Fruit fly (Drosophila melanogaster) whole organism, embryonic: ENCODE data around the gene GAPcenA.

Source experiments
- Atf6 ChIP-seq: fragments of 200-800 bp; sonication (Bioruptor generic); IDR thresholded peaks from 2 replicates; pipeline ENCODE4 v1.3.6; 2022; ENCODE audit warnings: missing biosample characterization, missing genetic modification characterization
- Bgb ChIP-seq: fragments of 200-800 bp; sonication (Bioruptor generic); IDR thresholded peaks from 2 replicates; pipeline ENCODE4 v1.3.6; 2022; ENCODE audit warnings: missing biosample characterization, missing genetic modification characterization; ENCODE audit not compliant: partially characterized antibody
- BtbVII ChIP-seq: fragments of 200-800 bp; sonication (Bioruptor generic); optimal IDR thresholded peaks from 3 replicates; lab custom pipeline; 2017; ENCODE audit warnings: missing biosample characterization, mild to moderate bottlenecking, missing genetic modification characterization
- CG10462 ChIP-seq: fragments of 200-800 bp; sonication (Bioruptor generic); optimal IDR thresholded peaks from 2 replicates; lab custom pipeline; 2016; ENCODE audit warnings: missing biosample characterization, missing genetic modification characterization
- CG11085 ChIP-seq: fragments of 200-800 bp; sonication (Bioruptor generic); IDR thresholded peaks from 2 replicates; pipeline ENCODE4 v1.3.6; 2022; ENCODE audit warnings: missing biosample characterization, missing genetic modification characterization
- CG11247 ChIP-seq: fragments of 200-800 bp; sonication (Bioruptor generic); IDR thresholded peaks from 2 replicates; pipeline ENCODE4 v1.3.6; 2022; ENCODE audit warnings: missing biosample characterization, missing genetic modification characterization
- CG12155 ChIP-seq: fragments of 200-800 bp; sonication (Bioruptor generic); optimal IDR thresholded peaks from 3 replicates; lab custom pipeline; 2016; ENCODE audit warnings: missing biosample characterization, missing genetic modification characterization
- CG12236 ChIP-seq: fragments of 200-800 bp; sonication (Bioruptor generic); optimal IDR thresholded peaks from 2 replicates; lab custom pipeline; 2016; ENCODE audit warnings: missing biosample characterization, missing genetic modification characterization
- CG1233 ChIP-seq: fragments of 200-800 bp; sonication (Bioruptor generic); optimal IDR thresholded peaks from 4 replicates; lab custom pipeline; 2018; ENCODE audit warnings: missing biosample characterization, mild to moderate bottlenecking, missing genetic modification characterization
- CG12659 ChIP-seq: fragments of 200-800 bp; sonication (Bioruptor generic); optimal IDR thresholded peaks from 3 replicates; lab custom pipeline; 2017; ENCODE audit warnings: mild to moderate bottlenecking, missing biosample characterization, missing genetic modification reagents, missing genetic modification characterization
- CG13424 ChIP-seq: fragments of 200-800 bp; sonication (Bioruptor generic); optimal IDR thresholded peaks from 2 replicates; lab custom pipeline; 2019; ENCODE audit warnings: missing biosample characterization, mild to moderate bottlenecking, missing genetic modification characterization, moderate library complexity
- CG17359 ChIP-seq: fragments of 200-800 bp; sonication (Bioruptor generic); optimal IDR thresholded peaks from 3 replicates; lab custom pipeline; 2018; ENCODE audit warnings: missing biosample characterization, mild to moderate bottlenecking, missing genetic modification characterization, moderate library complexity
- CG2202 ChIP-seq: fragments of 200-800 bp; sonication (Bioruptor generic); optimal IDR thresholded peaks from 2 replicates; lab custom pipeline; 2018; ENCODE audit warnings: missing biosample characterization, mild to moderate bottlenecking, missing genetic modification characterization
- CG30403 ChIP-seq: fragments of 200-800 bp; sonication (Bioruptor generic); optimal IDR thresholded peaks from 3 replicates; lab custom pipeline; 2016; ENCODE audit warnings: missing biosample characterization, missing genetic modification characterization
- CG32767 ChIP-seq: fragments of 200-800 bp; sonication (Bioruptor generic); IDR thresholded peaks from 2 replicates; pipeline ENCODE4 v1.3.6; 2022; ENCODE audit warnings: missing biosample characterization, missing genetic modification characterization
- CG32772 ChIP-seq: fragments of 200-800 bp; sonication (Bioruptor generic); IDR thresholded peaks from 2 replicates; pipeline ENCODE4 v1.3.6; 2022; ENCODE audit warnings: missing biosample characterization, missing genetic modification characterization
- CG3995 ChIP-seq: fragments of 200-800 bp; sonication (Bioruptor generic); optimal IDR thresholded peaks from 3 replicates; lab custom pipeline; 2016; ENCODE audit warnings: missing biosample characterization, missing genetic modification characterization
- CG5953 ChIP-seq: fragments of 200-800 bp; sonication (Bioruptor generic); IDR thresholded peaks from 2 replicates; pipeline ENCODE4 v1.3.6; 2022; ENCODE audit warnings: missing biosample characterization, missing genetic modification characterization
- CG6254 ChIP-seq: fragments of 200-800 bp; sonication (Bioruptor generic); optimal IDR thresholded peaks from 3 replicates; lab custom pipeline; 2017; ENCODE audit warnings: mild to moderate bottlenecking, missing biosample characterization, missing genetic modification reagents, missing genetic modification characterization
- CG8924 ChIP-seq: fragments of 200-800 bp; optimal IDR thresholded peaks from 3 replicates; lab custom pipeline; 2019; ENCODE audit warnings: missing biosample characterization, mild to moderate bottlenecking, missing genetic modification characterization, moderate library complexity
- CrebB ChIP-seq: fragments of 200-800 bp; sonication (Bioruptor generic); optimal IDR thresholded peaks from 3 replicates; lab custom pipeline; 2018; ENCODE audit warnings: missing biosample characterization, mild to moderate bottlenecking, missing genetic modification characterization
- D ChIP-seq, 2 experiments: fragments of 200-800 bp in 1 of 2; fragments of >200 bp in 1 of 2; sonication (Bioruptor generic) in 1 of 2; optimal IDR thresholded peaks; 2 replicates in 1 of 2; 3 replicates in 1 of 2; lab custom pipeline; 2017; ENCODE audit warnings: mild to moderate bottlenecking in 1 of 2, missing biosample characterization in 1 of 2, missing genetic modification characterization in 1 of 2, missing genetic modification reagents in 1 of 2
- Dek ChIP-seq: fragments of 200-800 bp; sonication (Bioruptor generic); optimal IDR thresholded peaks from 3 replicates; lab custom pipeline; 2019; ENCODE audit warnings: missing biosample characterization, mild to moderate bottlenecking, missing genetic modification characterization, moderate library complexity
- Dfd ChIP-seq, 2 experiments: fragments of >200 bp; optimal IDR thresholded peaks; 2 replicates each; lab custom pipeline; 2017; ENCODE audit warnings: missing biosample characterization in 2 of 2, missing genetic modification characterization in 2 of 2
- ERR ChIP-seq: fragments of 200-800 bp; sonication (Bioruptor generic); optimal IDR thresholded peaks from 2 replicates; lab custom pipeline; 2016; ENCODE audit warnings: missing biosample characterization, missing genetic modification characterization
- HLH3B ChIP-seq: fragments of 200-800 bp; sonication (Bioruptor generic); IDR thresholded peaks from 2 replicates; pipeline ENCODE4 v1.3.6; 2022; ENCODE audit warnings: missing biosample characterization, missing genetic modification characterization
- Hmx ChIP-seq: fragments of 200-800 bp; sonication (Bioruptor generic); optimal IDR thresholded peaks from 2 replicates; lab custom pipeline; 2016; ENCODE audit warnings: missing biosample characterization, missing genetic modification characterization
- Hsf ChIP-seq: fragments of 200-800 bp; sonication (Bioruptor generic); optimal IDR thresholded peaks from 3 replicates; lab custom pipeline; 2016; ENCODE audit warnings: missing biosample characterization, missing genetic modification characterization
- NK7.1 ChIP-seq: fragments of 200-800 bp; sonication (Bioruptor generic); optimal IDR thresholded peaks from 3 replicates; lab custom pipeline; 2016; ENCODE audit warnings: missing biosample characterization, missing genetic modification characterization
- Nf-YA ChIP-seq: fragments of 200-800 bp; sonication (Bioruptor generic); IDR thresholded peaks from 2 replicates; pipeline ENCODE4 v1.3.6; 2022; ENCODE audit warnings: missing biosample characterization, missing genetic modification characterization
- Nf-YB ChIP-seq: fragments of 200-800 bp; sonication (Bioruptor generic); optimal IDR thresholded peaks from 3 replicates; lab custom pipeline; 2019; ENCODE audit warnings: missing biosample characterization, mild to moderate bottlenecking, missing genetic modification characterization, moderate library complexity
- Oli ChIP-seq: fragments of 200-800 bp; sonication (Bioruptor generic); optimal IDR thresholded peaks from 2 replicates; lab custom pipeline; 2018; ENCODE audit warnings: missing biosample characterization, mild to moderate bottlenecking, missing genetic modification characterization, moderate library complexity
- ap ChIP-seq: fragments of 200-800 bp; sonication (Bioruptor generic); IDR thresholded peaks from 2 replicates; pipeline ENCODE4 v1.3.6; 2022; ENCODE audit warnings: missing biosample characterization, missing genetic modification characterization
- ash1 ChIP-seq: fragments of 200-800 bp; sonication (Bioruptor generic); optimal IDR thresholded peaks from 2 replicates; lab custom pipeline; 2018; ENCODE audit warnings: missing biosample characterization, mild to moderate bottlenecking, missing genetic modification characterization
- bcd ChIP-seq: fragments of 200-800 bp; sonication (Bioruptor generic); optimal IDR thresholded peaks from 2 replicates; lab custom pipeline; 2017; ENCODE audit warnings: missing biosample characterization, mild to moderate bottlenecking, missing genetic modification characterization
- cad ChIP-seq: fragments of >200 bp; optimal IDR thresholded peaks from 2 replicates; lab custom pipeline; 2017; ENCODE audit warnings: missing biosample characterization, missing genetic modification characterization
- cas ChIP-seq: fragments of 200-800 bp; sonication (Bioruptor generic); IDR thresholded peaks from 2 replicates; pipeline ENCODE4 v1.3.6; 2022; ENCODE audit warnings: missing biosample characterization, missing genetic modification characterization
- crol ChIP-seq: fragments of 200-800 bp; sonication (Bioruptor generic); IDR thresholded peaks from 2 replicates; pipeline ENCODE4 v1.3.6; 2022; ENCODE audit warnings: missing biosample characterization, missing genetic modification characterization
- dati ChIP-seq: fragments of 200-800 bp; sonication (Bioruptor generic); IDR thresholded peaks from 2 replicates; pipeline ENCODE4 v1.3.6; 2022; ENCODE audit warnings: missing biosample characterization, missing genetic modification characterization
- dpn ChIP-seq, 2 experiments: fragments of 200-800 bp; sonication (Bioruptor generic); optimal IDR thresholded peaks; 3 replicates each; lab custom pipeline; 2016; ENCODE audit warnings: missing biosample characterization in 2 of 2, missing genetic modification characterization in 2 of 2
- gro ChIP-seq: fragments of 200-800 bp; sonication (Bioruptor generic); optimal IDR thresholded peaks from 2 replicates; lab custom pipeline; 2016; ENCODE audit warnings: missing biosample characterization, missing genetic modification characterization
- gsb ChIP-seq: fragments of 200-800 bp; sonication (Bioruptor generic); IDR thresholded peaks from 2 replicates; pipeline ENCODE4 v1.3.6; 2022; ENCODE audit warnings: missing biosample characterization, missing genetic modification characterization
- ind ChIP-seq: fragments of 200-800 bp; sonication (Bioruptor generic); optimal IDR thresholded peaks from 3 replicates; lab custom pipeline; 2016; ENCODE audit warnings: missing biosample characterization, missing genetic modification characterization
- nau ChIP-seq: fragments of 200-800 bp; sonication (Bioruptor generic); optimal IDR thresholded peaks from 3 replicates; lab custom pipeline; 2017; ENCODE audit warnings: missing biosample characterization, mild to moderate bottlenecking, missing genetic modification characterization, missing genetic modification reagents
- nom ChIP-seq: fragments of 200-800 bp; sonication (Bioruptor generic); optimal IDR thresholded peaks from 2 replicates; lab custom pipeline; 2017; ENCODE audit warnings: missing biosample characterization, missing genetic modification characterization, mild to moderate bottlenecking, moderate library complexity, missing genetic modification reagents
- repo ChIP-seq: fragments of 200-800 bp; sonication (Bioruptor generic); optimal IDR thresholded peaks from 2 replicates; lab custom pipeline; 2016; ENCODE audit warnings: missing biosample characterization, missing genetic modification characterization
- salm ChIP-seq: fragments of 200-800 bp; sonication (Bioruptor generic); optimal IDR thresholded peaks from 2 replicates; lab custom pipeline; 2018; ENCODE audit warnings: missing biosample characterization, mild to moderate bottlenecking, missing genetic modification characterization
- schlank ChIP-seq: fragments of 200-800 bp; sonication (Bioruptor generic); optimal IDR thresholded peaks from 2 replicates; lab custom pipeline; 2018; ENCODE audit warnings: missing biosample characterization, mild to moderate bottlenecking, missing genetic modification characterization
- sd ChIP-seq: fragments of 200-800 bp; sonication (Bioruptor generic); optimal IDR thresholded peaks from 3 replicates; lab custom pipeline; 2018; ENCODE audit warnings: missing biosample characterization, mild to moderate bottlenecking, missing genetic modification characterization, moderate library complexity
- ttk ChIP-seq: fragments of 200-800 bp; sonication (Bioruptor generic); IDR thresholded peaks from 2 replicates; pipeline ENCODE4 v2.1.2; 2022; ENCODE audit warnings: missing biosample characterization, missing genetic modification characterization
- twi ChIP-seq: fragments of 200-800 bp; optimal IDR thresholded peaks from 2 replicates; lab custom pipeline; 2019; ENCODE audit warnings: missing biosample characterization, mild to moderate bottlenecking, missing genetic modification characterization, moderate library complexity
- zfh2 ChIP-seq: fragments of 200-800 bp; sonication (Bioruptor generic); optimal IDR thresholded peaks from 2 replicates; lab custom pipeline; 2016; ENCODE audit warnings: missing biosample characterization, missing genetic modification characterization

The GAPcenA gene

dm6 chr3L:8338921-8339320 lies 7.4 kb upstream of the GAPcenA start, which contains the start of gene Pex2 (continued):
- TF ChIP-seq CG3995 (GFP tag; lab: Kevin White, UChicago): no peak
- TF ChIP-seq dati (GFP tag; lab: Robert Waterston, UW): no peak
- TF ChIP-seq ind (GFP tag; lab: Kevin White, UChicago): no peak
- no peak for TF ChIP-seq D (optimal IDR thresholded peaks at IDR 0.05; lab: Kevin White, UChicago)
- TF ChIP-seq D (GFP tag; optimal IDR thresholded peaks at IDR 0.05; lab: Kevin White, UChicago): no peak
- no peak for TF ChIP-seq CG2202 (tag; lab: Kevin White, UChicago)
- TF ChIP-seq CG5953 (GFP tag; lab: Robert Waterston, UW): no peak
- no peak for TF ChIP-seq zfh2
- TF ChIP-seq Oli (tag; lab: Kevin White, UChicago): no peak
- no peak for TF ChIP-seq ap (GFP tag; lab: Robert Waterston, UW)
- TF ChIP-seq gro: peak; percentile 55
- no peak for TF ChIP-seq CG32772 (GFP tag; lab: Robert Waterston, UW)
- TF ChIP-seq Hmx (GFP tag; lab: Kevin White, UChicago): no peak
- TF ChIP-seq CG30403 (GFP tag; lab: Kevin White, UChicago): no peak
- no peak for TF ChIP-seq cad
- no peak for TF ChIP-seq CG11247
- no peak for TF ChIP-seq CG6254 (GFP tag; lab: Kevin White, UChicago)
- no peak for TF ChIP-seq schlank
- no peak for TF ChIP-seq ash1 (GFP tag; lab: Kevin White, UChicago)
- TF ChIP-seq gsb (GFP tag; lab: Robert Waterston, UW): no peak
- no peak for TF ChIP-seq CrebB (tag; lab: Kevin White, UChicago)
- no peak for TF ChIP-seq Atf6 (GFP tag; lab: Robert Waterston, UW)
- no peak for TF ChIP-seq CG10462 (GFP tag; lab: Kevin White, UChicago)
- no peak for TF ChIP-seq CG12236 (GFP tag; lab: Kevin White, UChicago)
- no peak for TF ChIP-seq CG13424
- TF ChIP-seq CG17359 (tag; lab: Kevin White, UChicago): no peak
- TF ChIP-seq nom (GFP tag; lab: Kevin White, UChicago): no peak
- TF ChIP-seq CG1233 (GFP tag; lab: Kevin White, UChicago): no peak
- TF ChIP-seq sd (tag; lab: Kevin White, UChicago): peak; percentile 16
- no peak for TF ChIP-seq Dek (tag; lab: Kevin White, UChicago)
- TF ChIP-seq nau (GFP tag; lab: Kevin White, UChicago): no peak
- no peak for TF ChIP-seq BtbVII
- peak; percentile 28; the same call in 1 of the 2 replicates for TF ChIP-seq Bgb (GFP tag; lab: Robert Waterston, UW)
- no peak for TF ChIP-seq ttk (GFP tag; lab: Robert Waterston, UW)
- peak; percentile 52 for TF ChIP-seq CG12659
- no peak for TF ChIP-seq Dfd (GFP tag; optimal IDR thresholded peaks at IDR 0.05; lab: Kevin White, UChicago)
- no peak for TF ChIP-seq Nf-YA (GFP tag; lab: Robert Waterston, UW)
- TF ChIP-seq crol (GFP tag; lab: Robert Waterston, UW): no peak
- no peak for TF ChIP-seq HLH3B (GFP tag; lab: Robert Waterston, UW)
- no peak for TF ChIP-seq NK7.1 (GFP tag; lab: Kevin White, UChicago)
- no peak for TF ChIP-seq dpn (GFP tag; optimal IDR thresholded peaks at IDR 0.05; lab: Kevin White, UChicago)
- no peak for TF ChIP-seq bcd (GFP tag; lab: Kevin White, UChicago)
- no peak for TF ChIP-seq repo (GFP tag; lab: Kevin White, UChicago)
- TF ChIP-seq CG11085 (GFP tag; lab: Robert Waterston, UW): no peak
- TF ChIP-seq Hsf (GFP tag; lab: Kevin White, UChicago): no peak
- TF ChIP-seq CG32767: 0 out of 2 replicates have a peak, but pooled peaks have one; percentile 14
- no peak for TF ChIP-seq ERR (GFP tag; lab: Kevin White, UChicago)
- TF ChIP-seq CG12155 (GFP tag; lab: Kevin White, UChicago): peak; percentile 48
- no peak for TF ChIP-seq CG8924 (tag; lab: Kevin White, UChicago)
- no peak for TF ChIP-seq Nf-YB (GFP tag; lab: Kevin White, UChicago)
- no peak for TF ChIP-seq cas (GFP tag; lab: Robert Waterston, UW)
- no peak for TF ChIP-seq salm (tag; lab: Kevin White, UChicago)
- TF ChIP-seq twi (tag; lab: Kevin White, UChicago): no peak
